Worm (Caenorhabditis elegans) whole organism, young adult: ENCODE measurements around the gene str-93.

Experiments
- C06A6.2 ChIP-seq: fragments of 200-800 bp; sonication (Bioruptor generic); conservative IDR thresholded peaks from 2 replicates; pipeline ENCODE4 v1.3.6; 2022; ENCODE audit warnings: missing genetic modification characterization, missing compliant biosample characterization
- F23B12.7 ChIP-seq: sonication (generic microtip); optimal IDR thresholded peaks from 2 replicates; lab custom pipeline; 2017; ENCODE audit warnings: missing genetic modification characterization, mild to moderate bottlenecking, missing compliant biosample characterization, antibody characterized with exemption, moderate library complexity; ENCODE audit not compliant: insufficient read depth
- T07F8.4 ChIP-seq: sonication (generic microtip); optimal IDR thresholded peaks from 2 replicates; lab custom pipeline; 2016; ENCODE audit warnings: mild to moderate bottlenecking, missing genetic modification characterization, moderate library complexity, missing compliant biosample characterization
- Y95B8A.8 ChIP-seq: fragments of 200-800 bp; sonication (Bioruptor generic); IDR thresholded peaks from 2 replicates; pipeline ENCODE4 v1.3.6; 2022; ENCODE audit warnings: missing genetic modification reagents, missing genetic modification characterization, missing compliant biosample characterization
- ccch-3 ChIP-seq: fragments of 200-800 bp; sonication (Bioruptor generic); optimal IDR thresholded peaks from 2 replicates; lab custom pipeline; 2018; ENCODE audit warnings: mild to moderate bottlenecking, missing genetic modification characterization, missing compliant biosample characterization
- cebp-1 ChIP-seq, 2 experiments: fragments of 200-800 bp in 1 of 2; sonication (Bioruptor generic) in 1 of 2; sonication (generic microtip) in 1 of 2; IDR thresholded peaks in 1 of 2; optimal IDR thresholded peaks in 1 of 2; 2 replicates each; pipeline versions ENCODE4 v1.3.6 to Lab custom; 2017 to 2022; ENCODE audit warnings: missing compliant biosample characterization in 2 of 2, missing genetic modification characterization in 2 of 2, mild to moderate bottlenecking in 1 of 2, missing genetic modification reagents in 1 of 2, moderate library complexity in 1 of 2
- ceh-27 ChIP-seq: fragments of 200-800 bp; sonication (Bioruptor generic); optimal IDR thresholded peaks from 2 replicates; lab custom pipeline; 2018; ENCODE audit warnings: mild to moderate bottlenecking, missing genetic modification characterization, moderate library complexity, missing compliant biosample characterization
- ceh-40 ChIP-seq: fragments of 200-800 bp; sonication (Bioruptor generic); IDR thresholded peaks from 2 replicates; pipeline ENCODE4 v1.3.6; 2022; ENCODE audit warnings: missing genetic modification characterization, missing compliant biosample characterization
- chd-7 ChIP-seq: sonication (generic microtip); optimal IDR thresholded peaks from 2 replicates; lab custom pipeline; 2016; ENCODE audit warnings: mild to moderate bottlenecking, missing genetic modification characterization, moderate library complexity, missing compliant biosample characterization
- ekl-4 ChIP-seq: fragments of 200-800 bp; sonication (Bioruptor generic); IDR thresholded peaks from 2 replicates; pipeline ENCODE4 v1.3.6; 2022; ENCODE audit warnings: missing genetic modification reagents, missing genetic modification characterization, missing compliant biosample characterization
- ets-4 ChIP-seq: fragments of 200-800 bp; sonication (Bioruptor generic); optimal IDR thresholded peaks from 2 replicates; lab custom pipeline; 2018; ENCODE audit warnings: mild to moderate bottlenecking, missing genetic modification characterization, missing compliant biosample characterization
- hlh-12 ChIP-seq: sonication (generic microtip); optimal IDR thresholded peaks from 2 replicates; lab custom pipeline; 2016; ENCODE audit warnings: missing genetic modification characterization, missing compliant biosample characterization
- hmg-20 ChIP-seq: fragments of 200-800 bp; sonication (Bioruptor generic); IDR thresholded peaks from 2 replicates; pipeline ENCODE4 v1.3.6; 2022; ENCODE audit warnings: missing genetic modification reagents, missing genetic modification characterization, missing compliant biosample characterization
- hrde-1 ChIP-seq: sonication (generic microtip); optimal IDR thresholded peaks from 2 replicates; lab custom pipeline; 2016; ENCODE audit warnings: missing genetic modification characterization, mild to moderate bottlenecking, missing compliant biosample characterization, moderate library complexity, missing genotype, missing genetic modification reagents, borderline replicate concordance
- let-607 ChIP-seq, 2 experiments: fragments of 200-800 bp in 1 of 2; sonication (Bioruptor generic) in 1 of 2; sonication (generic microtip) in 1 of 2; optimal IDR thresholded peaks; 2 replicates each; lab custom pipeline; 2016 to 2018; ENCODE audit warnings: mild to moderate bottlenecking in 2 of 2, missing compliant biosample characterization in 2 of 2, missing genetic modification characterization in 2 of 2, moderate library complexity in 2 of 2, missing genotype in 1 of 2
- lsl-1 ChIP-seq: fragments of 200-800 bp; sonication (Bioruptor generic); optimal IDR thresholded peaks from 2 replicates; lab custom pipeline; 2018; ENCODE audit warnings: mild to moderate bottlenecking, missing genetic modification characterization, moderate library complexity, missing compliant biosample characterization
- lsy-27 ChIP-seq: sonication (generic microtip); optimal IDR thresholded peaks from 2 replicates; lab custom pipeline; 2017; ENCODE audit warnings: missing genetic modification characterization, mild to moderate bottlenecking, missing compliant biosample characterization, antibody characterized with exemption, missing genotype, borderline replicate concordance; ENCODE audit not compliant: insufficient read depth
- madf-6 ChIP-seq: fragments of 200-800 bp; sonication (Bioruptor generic); IDR thresholded peaks from 2 replicates; pipeline ENCODE4 v1.3.6; 2022; ENCODE audit warnings: missing genetic modification reagents, missing genetic modification characterization, missing compliant biosample characterization
- mel-28 ChIP-seq: sonication (generic microtip); optimal IDR thresholded peaks from 2 replicates; lab custom pipeline; 2016; ENCODE audit warnings: borderline replicate concordance, mild to moderate bottlenecking, missing genetic modification characterization, missing compliant biosample characterization
- mxl-1 ChIP-seq: sonication (generic microtip); optimal IDR thresholded peaks from 2 replicates; lab custom pipeline; 2016; ENCODE audit warnings: missing genetic modification characterization, missing compliant biosample characterization
- nfyb-1 ChIP-seq: fragments of 200-800 bp; sonication (Bioruptor generic); IDR thresholded peaks from 2 replicates; pipeline ENCODE4 v1.3.6; 2022; ENCODE audit warnings: missing genetic modification reagents, missing genetic modification characterization, missing compliant biosample characterization
- nhr-120 ChIP-seq: fragments of 200-800 bp; sonication (Bioruptor generic); IDR thresholded peaks from 2 replicates; pipeline ENCODE4 v1.3.6; 2022; ENCODE audit warnings: missing genetic modification characterization, missing compliant biosample characterization
- nhr-80 ChIP-seq: sonication (generic microtip); optimal IDR thresholded peaks from 2 replicates; lab custom pipeline; 2016; ENCODE audit warnings: missing genetic modification characterization, missing compliant biosample characterization
- nhr-90 ChIP-seq: sonication (generic microtip); optimal IDR thresholded peaks from 2 replicates; lab custom pipeline; 2016; ENCODE audit warnings: missing genotype, mild to moderate bottlenecking, missing genetic modification characterization, missing compliant biosample characterization
- pbrm-1 ChIP-seq: fragments of 200-800 bp; sonication (Bioruptor generic); IDR thresholded peaks from 2 replicates; pipeline ENCODE4 v1.3.6; 2022; ENCODE audit warnings: missing genetic modification reagents, missing genetic modification characterization, missing compliant biosample characterization
- rec-8 ChIP-seq, 2 experiments: sonication (generic microtip); optimal IDR thresholded peaks; 2 replicates each; lab custom pipeline; 2016; ENCODE audit warnings: mild to moderate bottlenecking in 2 of 2, missing genetic modification characterization in 2 of 2, missing genetic modification reagents in 2 of 2, missing genotype in 2 of 2, missing biosample characterization in 1 of 2, missing compliant biosample characterization in 1 of 2, moderate library complexity in 1 of 2
- ztf-25 ChIP-seq: fragments of 200-800 bp; sonication (Bioruptor generic); IDR thresholded peaks from 2 replicates; pipeline ENCODE4 v1.3.6; 2022; ENCODE audit warnings: missing genetic modification reagents, missing genetic modification characterization, missing compliant biosample characterization
- ztf-26 ChIP-seq: sonication (generic microtip); optimal IDR thresholded peaks from 2 replicates; lab custom pipeline; 2017; ENCODE audit warnings: missing genetic modification characterization, missing compliant biosample characterization

str-93 gene

DNA sequence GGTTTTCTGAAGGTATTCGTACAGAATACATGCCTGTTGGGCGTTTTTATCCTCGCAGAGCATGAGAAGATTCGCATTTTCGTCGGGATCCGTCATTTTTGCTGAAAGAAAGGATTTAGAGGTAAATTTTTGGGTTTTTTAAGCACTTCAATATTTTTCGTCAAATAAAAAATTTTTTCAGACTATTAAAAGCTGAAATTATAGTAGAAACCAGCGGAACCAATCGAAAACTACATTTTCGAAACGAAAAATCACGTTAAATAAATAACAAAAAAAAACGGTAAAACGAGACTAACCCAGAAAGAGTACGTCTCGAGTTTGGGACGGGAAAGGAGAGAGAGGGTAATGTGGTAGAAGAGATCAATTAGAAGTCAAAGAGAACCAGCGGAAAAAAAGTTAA, 22.8 kb downstream of the str-93 start, which contains the start of gene fbxa-192:
Gene fbxa-192, minus strand, starts transcription at position 101 of the 400 bp plus-strand sequence.
- TF ChIP-seq mel-28 (tag; lab: Kevin White, UChicago): no peak
- TF ChIP-seq hrde-1 (tag; lab: Kevin White, UChicago): no peak
- TF ChIP-seq ets-4 (GFP tag; lab: Kevin White, UChicago): no peak
- no peak for TF ChIP-seq ztf-26 (tag; lab: Kevin White, UChicago)
- no peak for TF ChIP-seq nfyb-1 (GFP tag; lab: Robert Waterston, UW)

DNA sequence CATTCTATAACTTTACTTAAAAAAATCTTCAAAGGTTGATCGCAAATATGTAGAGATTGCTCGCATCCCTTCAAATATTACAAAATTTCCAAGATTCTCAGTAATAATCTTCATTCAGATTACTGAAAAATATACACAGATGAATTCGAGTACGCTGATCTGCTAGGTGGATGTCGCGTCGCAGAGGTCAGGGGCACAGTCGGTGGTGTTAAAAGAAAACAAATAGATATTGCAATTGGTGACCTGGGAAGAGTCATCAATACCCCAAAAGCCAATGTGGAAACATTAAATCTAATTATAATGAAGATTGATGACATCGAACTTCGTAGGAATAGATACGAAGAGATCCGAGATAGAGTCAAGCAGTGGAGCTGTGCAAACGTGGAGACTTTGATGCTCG, 44.7 kb downstream of the str-93 start, which contains the start of gene F57G4.10:
Gene F57G4.10, plus strand, starts transcription at position 301 of the 400 bp plus-strand sequence.
- no peak for TF ChIP-seq ztf-25 (GFP tag; lab: Robert Waterston, UW)
- no peak for TF ChIP-seq T07F8.4 (tag; lab: Kevin White, UChicago)
- TF ChIP-seq lsl-1 (GFP tag; lab: Kevin White, UChicago): no peak
- no peak for TF ChIP-seq hlh-12 (tag; lab: Kevin White, UChicago)
- TF ChIP-seq nhr-90: no peak
- TF ChIP-seq chd-7: no peak
- TF ChIP-seq nhr-120 (GFP tag; lab: Robert Waterston, UW): no peak
- TF ChIP-seq ceh-27 (GFP tag; lab: Kevin White, UChicago): no peak
- no peak for TF ChIP-seq C06A6.2 (GFP tag; lab: Robert Waterston, UW)
- TF ChIP-seq lsy-27 (tag; lab: Kevin White, UChicago): no peak
- no peak for TF ChIP-seq cebp-1 (GFP tag; IDR thresholded peaks at IDR 0.05; lab: Robert Waterston, UW)
- no peak for TF ChIP-seq cebp-1 (tag; optimal IDR thresholded peaks at IDR 0.05; lab: Kevin White, UChicago)
- no peak for TF ChIP-seq pbrm-1 (GFP tag; lab: Robert Waterston, UW)
- TF ChIP-seq mxl-1 (tag; lab: Kevin White, UChicago): no peak
- TF ChIP-seq F23B12.7 (tag; lab: Kevin White, UChicago): no peak
- TF ChIP-seq Y95B8A.8 (GFP tag; lab: Robert Waterston, UW): no peak
- no peak for TF ChIP-seq hmg-20 (GFP tag; lab: Robert Waterston, UW)
- no peak for TF ChIP-seq rec-8 (tag; optimal IDR thresholded peaks at IDR 0.05; lab: Kevin White, UChicago)
- no peak for TF ChIP-seq ccch-3 (GFP tag; lab: Kevin White, UChicago)
- no peak for TF ChIP-seq ceh-40 (GFP tag; lab: Robert Waterston, UW)

DNA sequence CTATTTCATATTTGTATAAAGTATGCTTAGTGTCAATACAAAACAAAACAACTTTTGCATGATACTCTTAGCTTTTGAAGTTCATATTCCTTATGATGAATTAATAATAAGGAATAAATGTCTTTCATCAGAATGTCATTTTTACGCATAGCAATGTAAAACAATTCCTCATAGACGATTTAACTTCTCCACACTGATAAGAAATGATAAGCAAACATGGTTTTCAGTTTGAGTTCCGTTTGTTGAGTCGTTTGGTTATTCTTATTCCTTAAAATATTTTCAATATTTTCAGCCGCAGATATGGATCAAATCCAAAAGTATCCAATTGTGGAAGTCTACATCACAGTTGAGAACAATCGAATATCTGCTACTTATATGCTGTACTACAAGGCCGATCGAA, 48.3 kb downstream of the str-93 start, which contains the start of gene F57G4.11:
Gene F57G4.11, plus strand, starts transcription at position 301 of the 400 bp plus-strand sequence.
- no peak for TF ChIP-seq madf-6 (GFP tag; lab: Robert Waterston, UW)
- no peak for TF ChIP-seq nhr-80 (tag; lab: Kevin White, UChicago)

DNA sequence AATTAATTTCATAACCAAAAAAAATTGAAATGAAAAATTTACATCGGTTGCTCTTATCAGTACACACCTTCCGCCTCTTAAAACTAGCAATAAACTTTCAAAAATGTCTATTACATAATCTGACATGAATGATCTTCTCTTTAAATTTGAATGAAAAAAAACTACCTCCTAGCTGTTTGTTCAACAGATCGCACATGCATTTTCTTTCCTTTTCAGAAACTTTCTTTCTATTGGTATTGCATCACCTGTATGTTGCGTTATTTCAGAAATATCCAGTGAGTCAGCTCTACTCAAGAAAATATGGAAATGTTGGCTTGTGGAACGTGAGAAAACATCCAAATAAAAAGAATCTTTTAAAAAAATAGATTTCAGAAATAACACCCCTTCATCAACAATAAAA, 50.0 kb downstream of the str-93 start, which contains the start of gene F57G4.1:
Gene F57G4.1, plus strand, starts transcription at position 301 of the 400 bp plus-strand sequence.
- TF ChIP-seq ekl-4 (GFP tag; lab: Robert Waterston, UW): no peak
- TF ChIP-seq let-607 (tag; optimal IDR thresholded peaks at IDR 0.05; lab: Kevin White, UChicago): no peak
- TF ChIP-seq ceh-27 (GFP tag; lab: Kevin White, UChicago): no peak
